Fruit fly (Drosophila melanogaster) whole organism, wandering third instar larva: ENCODE data around the gene CG32023.

Source experiments
- Abd-B ChIP-seq: fragments of >200 bp; optimal IDR thresholded peaks from 2 replicates; lab custom pipeline; 2017; ENCODE audit warnings: missing biosample characterization, missing genetic modification characterization
- CG32264 ChIP-seq: fragments of 200-800 bp; sonication (Bioruptor generic); optimal IDR thresholded peaks from 2 replicates; lab custom pipeline; 2016; ENCODE audit warnings: missing biosample characterization, missing genetic modification characterization
- CG9705 ChIP-seq: fragments of 200-800 bp; sonication (Bioruptor generic); optimal IDR thresholded peaks from 2 replicates; lab custom pipeline; 2018; ENCODE audit warnings: missing biosample characterization, mild to moderate bottlenecking, missing genetic modification characterization
- CrebA ChIP-seq: fragments of 200-800 bp; sonication (Bioruptor generic); optimal IDR thresholded peaks from 2 replicates; lab custom pipeline; 2016; ENCODE audit warnings: missing biosample characterization, mild to moderate bottlenecking, missing genetic modification characterization, borderline replicate concordance
- Dfd ChIP-seq: fragments of >200 bp; optimal IDR thresholded peaks from 2 replicates; lab custom pipeline; 2017; ENCODE audit warnings: missing biosample characterization, missing genetic modification characterization
- Dif ChIP-seq: fragments of 200-275, 200-300 bp; sonication (Bioruptor generic); optimal IDR thresholded peaks from 2 replicates; lab custom pipeline; 2018; ENCODE audit warnings: missing biosample characterization, missing genetic modification characterization; ENCODE audit not compliant: partially characterized antibody
- GATAd ChIP-seq: sonication (Bioruptor generic); optimal IDR thresholded peaks from 2 replicates; lab custom pipeline; 2016; ENCODE audit warnings: missing biosample characterization, missing genetic modification characterization
- HLH106 ChIP-seq: fragments of 200-800 bp; optimal IDR thresholded peaks from 3 replicates; lab custom pipeline; 2019; ENCODE audit warnings: missing biosample characterization, mild to moderate bottlenecking, missing genetic modification characterization, moderate library complexity
- Hnf4 ChIP-seq: fragments of 200-800 bp; sonication (Bioruptor generic); optimal IDR thresholded peaks from 2 replicates; lab custom pipeline; 2016; ENCODE audit warnings: missing biosample characterization, mild to moderate bottlenecking, missing genetic modification characterization
- Hr78 ChIP-seq: fragments of >200 bp; optimal IDR thresholded peaks from 2 replicates; lab custom pipeline; 2017; ENCODE audit warnings: missing biosample characterization, missing genetic modification characterization
- Hr83 ChIP-seq: fragments of 200-300 bp; sonication (Bioruptor generic); optimal IDR thresholded peaks from 2 replicates; lab custom pipeline; 2016; ENCODE audit warnings: missing biosample characterization, mild to moderate bottlenecking, missing genetic modification characterization, moderate library complexity; ENCODE audit not compliant: poor library complexity, severe bottlenecking
- Jra ChIP-seq: sonication (Bioruptor generic); optimal IDR thresholded peaks from 2 replicates; lab custom pipeline; 2016; ENCODE audit warnings: missing biosample characterization, missing genetic modification characterization
- Mio ChIP-seq: sonication (Bioruptor generic); optimal IDR thresholded peaks from 2 replicates; lab custom pipeline; 2016; ENCODE audit warnings: missing biosample characterization, missing genetic modification characterization
- Myc ChIP-seq: fragments of >200 bp; optimal IDR thresholded peaks from 2 replicates; lab custom pipeline; 2017
- N ChIP-seq: fragments of >200 bp; optimal IDR thresholded peaks from 2 replicates; lab custom pipeline; 2018; ENCODE audit warnings: missing biosample characterization, missing external identifiers, missing genetic modification characterization
- OdsH ChIP-seq: fragments of 200-800 bp; sonication (Bioruptor generic); optimal IDR thresholded peaks from 2 replicates; lab custom pipeline; 2016; ENCODE audit warnings: missing biosample characterization, mild to moderate bottlenecking, missing genetic modification characterization
- Rel ChIP-seq, 2 experiments: fragments of 200-800 bp; sonication (Bioruptor generic) in 1 of 2; optimal IDR thresholded peaks; 2 replicates in 1 of 2; 3 replicates in 1 of 2; lab custom pipeline; 2016 to 2019; ENCODE audit warnings: mild to moderate bottlenecking in 2 of 2, missing biosample characterization in 2 of 2, missing genetic modification characterization in 2 of 2, moderate library complexity in 1 of 2
- Sp1 ChIP-seq: fragments of 200-800 bp; sonication (Bioruptor generic); optimal IDR thresholded peaks from 3 replicates; lab custom pipeline; 2019; ENCODE audit warnings: missing biosample characterization, mild to moderate bottlenecking, missing genetic modification characterization, moderate library complexity
- Vsx2 ChIP-seq: fragments of 200-300, 225-300 bp; sonication (Bioruptor generic); optimal IDR thresholded peaks from 2 replicates; lab custom pipeline; 2018; ENCODE audit warnings: missing biosample characterization, missing genetic modification characterization; ENCODE audit not compliant: partially characterized antibody
- br ChIP-seq: fragments of 200-800 bp; sonication (Bioruptor generic); optimal IDR thresholded peaks from 2 replicates; lab custom pipeline; 2016; ENCODE audit warnings: missing biosample characterization, missing genetic modification characterization
- brk ChIP-seq: fragments of 200-800 bp; sonication (Bioruptor generic); optimal IDR thresholded peaks from 2 replicates; lab custom pipeline; 2016; ENCODE audit warnings: missing biosample characterization, mild to moderate bottlenecking, missing genetic modification characterization
- dl ChIP-seq, 2 experiments: fragments of 175-275, 200-275 bp in 1 of 2; fragments of 200-275 bp in 1 of 2; sonication (Bioruptor generic); optimal IDR thresholded peaks; lab custom pipeline; 2018; ENCODE audit warnings: mild to moderate bottlenecking in 2 of 2, missing biosample characterization in 2 of 2, missing genetic modification characterization in 2 of 2, moderate library complexity in 2 of 2; ENCODE audit not compliant: partially characterized antibody in 2 of 2, insufficient read depth in 1 of 2
- dmrt93B ChIP-seq: fragments of 200-800 bp; sonication (Bioruptor generic); optimal IDR thresholded peaks from 2 replicates; lab custom pipeline; 2018; ENCODE audit warnings: missing biosample characterization, mild to moderate bottlenecking, missing genetic modification characterization
- dsf ChIP-seq: sonication (Bioruptor generic); optimal IDR thresholded peaks from 2 replicates; lab custom pipeline; 2016; ENCODE audit warnings: missing biosample characterization, missing genetic modification characterization, borderline replicate concordance
- ey ChIP-seq: fragments of 200-800 bp; sonication (Bioruptor generic); optimal IDR thresholded peaks from 2 replicates; lab custom pipeline; 2016; ENCODE audit warnings: missing biosample characterization, missing genetic modification characterization
- foxo ChIP-seq, 2 experiments: fragments of 200-800 bp; sonication (Bioruptor generic); optimal IDR thresholded peaks; 2 replicates in 1 of 2; 3 replicates in 1 of 2; lab custom pipeline; 2016 to 2017; ENCODE audit warnings: missing biosample characterization in 2 of 2, missing genetic modification characterization in 2 of 2
- fru ChIP-seq: fragments of 200-800 bp; sonication (Bioruptor generic); optimal IDR thresholded peaks from 3 replicates; lab custom pipeline; 2016; ENCODE audit warnings: missing biosample characterization, mild to moderate bottlenecking, missing genetic modification characterization
- h ChIP-seq: fragments of 200-800 bp; sonication (Bioruptor generic); optimal IDR thresholded peaks from 3 replicates; lab custom pipeline; 2016; ENCODE audit warnings: missing biosample characterization, mild to moderate bottlenecking, missing genetic modification characterization
- jim ChIP-seq: fragments of 175-275, 200-325 bp; sonication (Bioruptor generic); optimal IDR thresholded peaks from 2 replicates; lab custom pipeline; 2016; ENCODE audit warnings: missing biosample characterization, mild to moderate bottlenecking, missing genetic modification characterization
- lola ChIP-seq: fragments of >200 bp; optimal IDR thresholded peaks from 2 replicates; lab custom pipeline; 2017; ENCODE audit warnings: missing biosample characterization, missing genetic modification characterization
- pan ChIP-seq: fragments of >200 bp; optimal IDR thresholded peaks from 2 replicates; lab custom pipeline; 2017
- psq ChIP-seq: fragments of 200-800 bp; sonication (Bioruptor generic); optimal IDR thresholded peaks from 3 replicates; lab custom pipeline; 2017; ENCODE audit warnings: missing biosample characterization, mild to moderate bottlenecking, missing genetic modification characterization, moderate library complexity
- rgr ChIP-seq: fragments of 200-800 bp; sonication (Bioruptor generic); optimal IDR thresholded peaks from 3 replicates; lab custom pipeline; 2016; ENCODE audit warnings: missing biosample characterization, mild to moderate bottlenecking, missing genetic modification characterization
- sage ChIP-seq: fragments of 200-800 bp; sonication (Bioruptor generic); optimal IDR thresholded peaks from 2 replicates; lab custom pipeline; 2016; ENCODE audit warnings: missing biosample characterization, mild to moderate bottlenecking, missing genetic modification characterization
- sv ChIP-seq: fragments of 200-800 bp; sonication (Bioruptor generic); optimal IDR thresholded peaks from 3 replicates; lab custom pipeline; 2016; ENCODE audit warnings: missing biosample characterization, missing genetic modification characterization
- tai ChIP-seq: sonication (Bioruptor generic); optimal IDR thresholded peaks from 2 replicates; lab custom pipeline; 2016; ENCODE audit warnings: missing biosample characterization, missing genetic modification characterization
- usp ChIP-seq: fragments of >200 bp; optimal IDR thresholded peaks from 2 replicates; lab custom pipeline; 2017; ENCODE audit warnings: missing biosample characterization, missing genetic modification characterization
- woc ChIP-seq: sonication (Bioruptor generic); optimal IDR thresholded peaks from 2 replicates; lab custom pipeline; 2016; ENCODE audit warnings: missing biosample characterization, mild to moderate bottlenecking, missing genetic modification characterization

The CG32023 gene

dm6 chr3L:8827133-8827867 lies 23.3 kb upstream of the CG32023 start, which contains the start of gene dally:
dally (plus strand) TSS chr3L:8827505.
- TF ChIP-seq psq = no peak
- no peak for TF ChIP-seq Hnf4
- TF ChIP-seq foxo (GFP tag; optimal IDR thresholded peaks at IDR 0.05; lab: Kevin White, UChicago) = peak; percentile 20 to 25
- TF ChIP-seq ey (GFP tag; lab: Kevin White, UChicago) = no peak
- peak; percentile 43 for TF ChIP-seq rgr (GFP tag; lab: Kevin White, UChicago)
- TF ChIP-seq Dif (GFP tag; lab: Kevin White, UChicago) = peak; percentile 87
- peak; percentile 42 for TF ChIP-seq Vsx2
- peak; percentile 24 for TF ChIP-seq brk (GFP tag; lab: Kevin White, UChicago)
- TF ChIP-seq Mio = no peak
- peak; percentile 74 for TF ChIP-seq woc (GFP tag; lab: Kevin White, UChicago)
- TF ChIP-seq Jra (GFP tag; lab: Kevin White, UChicago) = no peak
- no peak for TF ChIP-seq Abd-B (GFP tag; lab: Kevin White, UChicago)
- no peak for TF ChIP-seq HLH106
- TF ChIP-seq OdsH = no peak
- peak; percentile 58 for TF ChIP-seq Hr83 (GFP tag; lab: Kevin White, UChicago)
- no peak for TF ChIP-seq Hr78 (GFP tag; lab: Kevin White, UChicago)
- no peak for TF ChIP-seq dmrt93B (GFP tag; lab: Kevin White, UChicago)
- TF ChIP-seq h (GFP tag; lab: Kevin White, UChicago) = peak; percentile 11
- no peak for TF ChIP-seq tai
- peak; percentile 38 for TF ChIP-seq Rel (GFP tag; optimal IDR thresholded peaks at IDR 0.05; lab: Kevin White, UChicago)
- peak; percentile 38 for TF ChIP-seq Rel (tag; optimal IDR thresholded peaks at IDR 0.05; lab: Kevin White, UChicago)
- TF ChIP-seq GATAd (GFP tag; lab: Kevin White, UChicago) = no peak
- TF ChIP-seq sage (GFP tag; lab: Kevin White, UChicago) = peak; percentile 75
- no peak for TF ChIP-seq Myc (lab: Kevin White, UChicago)
- peak; percentile 77 to 85 for TF ChIP-seq dl (GFP tag; optimal IDR thresholded peaks at IDR 0.05; lab: Kevin White, UChicago; ENCODE audit: insufficient read depth in 1 of 2, partially characterized antibody in 2 of 2)
- peak; percentile 43 for TF ChIP-seq Sp1 (GFP tag; lab: Kevin White, UChicago)
- TF ChIP-seq CG32264 (GFP tag; lab: Kevin White, UChicago) = no peak
- no peak for TF ChIP-seq sv (GFP tag; lab: Kevin White, UChicago)
- peak; percentile 29 for TF ChIP-seq br (GFP tag; lab: Kevin White, UChicago)
- TF ChIP-seq pan = no peak
- TF ChIP-seq Dfd (GFP tag; lab: Kevin White, UChicago) = no peak
- TF ChIP-seq N = no peak
- no peak for TF ChIP-seq dsf
- no peak for TF ChIP-seq lola (GFP tag; lab: Kevin White, UChicago)
- TF ChIP-seq usp (GFP tag; lab: Kevin White, UChicago) = no peak
- TF ChIP-seq CrebA (GFP tag; lab: Kevin White, UChicago) = no peak
- TF ChIP-seq fru (GFP tag; lab: Kevin White, UChicago) = peak; percentile 23
- TF ChIP-seq CG9705 = no peak
- peak; percentile 26 for TF ChIP-seq jim (GFP tag; lab: Kevin White, UChicago)

dm6 chr3L:8826038-8826437 lies 22.1 kb upstream of the CG32023 start:
- TF ChIP-seq Vsx2 (no peak), pan (no peak), woc (GFP tag; lab: Kevin White, UChicago) (no peak), rgr (GFP tag; lab: Kevin White, UChicago) (no peak), CG32264 (GFP tag; lab: Kevin White, UChicago) (no peak), dsf (no peak), tai (no peak), brk (GFP tag; lab: Kevin White, UChicago) (no peak), sv (GFP tag; lab: Kevin White, UChicago) (no peak), usp (GFP tag; lab: Kevin White, UChicago) (no peak), Abd-B (GFP tag; lab: Kevin White, UChicago) (no peak), HLH106 (no peak), Dif (GFP tag; lab: Kevin White, UChicago) (no peak), dl (GFP tag; optimal IDR thresholded peaks at IDR 0.05; lab: Kevin White, UChicago; ENCODE audit: insufficient read depth in 1 of 2, partially characterized antibody in 2 of 2) (no peak), Hnf4 (no peak), Mio (no peak), fru (GFP tag; lab: Kevin White, UChicago) (no peak)
